Worm (Caenorhabditis elegans): Measurements from ENCODE around the gene gst-6.

The gst-6 gene

DNA sequence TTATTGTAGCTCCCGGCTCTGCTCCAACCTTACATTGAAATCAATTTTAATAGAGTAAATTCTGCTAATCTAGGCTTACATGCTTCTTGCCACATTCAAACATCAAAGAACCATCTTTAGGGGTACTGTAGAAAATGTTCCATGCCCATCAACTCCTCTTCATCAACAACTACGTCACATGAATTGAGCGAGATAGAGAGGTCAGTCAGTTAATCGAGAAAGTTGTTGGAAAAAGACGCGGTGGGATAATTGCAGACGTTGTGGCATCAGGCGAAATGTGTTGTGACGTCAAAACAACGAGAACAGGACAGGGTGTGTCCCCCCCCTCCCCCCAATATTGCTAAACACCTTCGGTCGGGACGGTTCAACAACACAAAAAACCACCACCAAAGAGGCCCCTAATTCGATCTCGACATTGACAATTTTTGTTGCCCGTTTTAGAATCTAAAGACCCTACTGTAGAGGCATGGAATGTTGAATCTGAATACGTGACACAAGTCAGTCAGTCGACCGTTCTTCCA is 38.9 kb downstream of the gst-6 start:
- peak; percentile 22 for TF ChIP-seq nhr-20 (tag; optimal IDR thresholded peaks at IDR 0.05)
- peak in 1 of 2 experiments; percentile 15 for TF ChIP-seq lin-35 (GFP tag; optimal IDR thresholded peaks at IDR 0.05)
- TF ChIP-seq unc-30 (tag; optimal IDR thresholded peaks at IDR 0.05) = no peak
- TF ChIP-seq nhr-77 (tag; optimal IDR thresholded peaks at IDR 0.05) = no peak
- no peak for TF ChIP-seq lin-39 (tag; optimal IDR thresholded peaks at IDR 0.05)
- TF ChIP-seq mab-9 (GFP tag; IDR thresholded peaks at IDR 0.05) = no peak
- TF ChIP-seq nhr-85 (tag) = peak; percentile 93
- TF ChIP-seq elt-2 (tag; optimal IDR thresholded peaks at IDR 0.05) = no peak
- peak; percentile 52 for TF ChIP-seq blmp-1 (tag; optimal IDR thresholded peaks at IDR 0.05)
- peak; percentile 47 for TF ChIP-seq lin-14 (GFP tag; optimal IDR thresholded peaks at IDR 0.05)
- no peak for TF ChIP-seq efl-1 (optimal IDR thresholded peaks at IDR 0.05)
- peak in 1 of 2 experiments; percentile 81 for TF ChIP-seq efl-1 (GFP tag; optimal IDR thresholded peaks at IDR 0.05 in 1 of 2)
- TF ChIP-seq mef-2 (tag; optimal IDR thresholded peaks at IDR 0.05) = no peak
- no peak for TF ChIP-seq ets-5 (GFP tag; IDR thresholded peaks at IDR 0.05)
- TF ChIP-seq sup-37 (GFP tag; optimal IDR thresholded peaks at IDR 0.05) = no peak
- TF ChIP-seq fos-1 (tag; optimal IDR thresholded peaks at IDR 0.05) = no peak
- peak; percentile 10 for TF ChIP-seq tbx-2 (tag; optimal IDR thresholded peaks at IDR 0.05)
- TF ChIP-seq elt-3 (tag; optimal IDR thresholded peaks at IDR 0.05) = peak in 1 of 6 experiments; percentile 26
- peak; percentile 11 for TF ChIP-seq unc-130 (tag; optimal IDR thresholded peaks at IDR 0.05)
- no peak for TF ChIP-seq hlh-4 (tag; optimal IDR thresholded peaks at IDR 0.05)
- no peak for TF ChIP-seq aha-1 (tag; optimal IDR thresholded peaks at IDR 0.05)
- TF ChIP-seq ceh-82 (tag; optimal IDR thresholded peaks at IDR 0.05) = no peak
- peak; percentile 40 for TF ChIP-seq grh-1 (GFP tag; IDR thresholded peaks at IDR 0.05)
- no peak for TF ChIP-seq C34B4.2 (tag; optimal IDR thresholded peaks at IDR 0.05)
- no peak for TF ChIP-seq vab-15 (tag; optimal IDR thresholded peaks at IDR 0.05)
- TF ChIP-seq unc-62 (GFP tag; optimal IDR thresholded peaks at IDR 0.05) = no peak
- no peak for TF ChIP-seq nhr-28 (tag; optimal IDR thresholded peaks at IDR 0.05)
- no peak for TF ChIP-seq dpl-1 (GFP tag; optimal IDR thresholded peaks at IDR 0.05)

DNA sequence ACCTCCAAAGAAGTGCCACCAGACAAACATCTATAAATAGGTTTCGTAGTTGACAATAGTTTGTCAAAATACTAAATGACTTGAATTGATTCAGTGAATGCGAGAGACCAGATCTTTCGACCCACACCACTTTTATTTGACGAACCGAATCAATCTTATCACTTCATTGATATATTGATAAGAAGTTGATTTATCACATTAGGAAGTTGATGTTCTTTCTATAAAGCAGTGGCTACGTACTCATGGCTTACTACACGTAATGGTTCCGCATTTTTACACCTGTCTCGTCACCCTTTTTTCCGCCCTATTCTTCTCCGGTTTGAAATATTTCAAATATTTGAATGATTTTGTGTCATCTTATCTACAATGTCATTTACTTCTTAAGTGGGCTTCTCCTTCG is 40.9 kb downstream of the gst-6 start:
- no peak for TF ChIP-seq unc-98 (GFP tag; IDR thresholded peaks at IDR 0.05)
- no peak for TF ChIP-seq ceh-90 (tag; optimal IDR thresholded peaks at IDR 0.05)
- TF ChIP-seq lsy-2 (tag; optimal IDR thresholded peaks at IDR 0.05) = no peak
- no peak for TF ChIP-seq pag-3 (tag; optimal IDR thresholded peaks at IDR 0.05; ENCODE audit: borderline replicate concordance, insufficient read depth)
- TF ChIP-seq nhr-90 (tag; optimal IDR thresholded peaks at IDR 0.05; ENCODE audit: poor library complexity) = no peak
- no peak for TF ChIP-seq efl-1 (optimal IDR thresholded peaks at IDR 0.05)
- no peak for TF ChIP-seq efl-1 (GFP tag; optimal IDR thresholded peaks at IDR 0.05 in 1 of 2)
- TF ChIP-seq blmp-1 (tag; optimal IDR thresholded peaks at IDR 0.05) = no peak
- TF ChIP-seq ces-1 (GFP tag; optimal IDR thresholded peaks at IDR 0.05) = no peak
- no peak for TF ChIP-seq nhr-12 (tag; optimal IDR thresholded peaks at IDR 0.05)
- TF ChIP-seq elt-3 (tag; optimal IDR thresholded peaks at IDR 0.05) = peak in 1 of 6 experiments; percentile 11
- TF ChIP-seq mef-2 (tag; optimal IDR thresholded peaks at IDR 0.05) = no peak
- no peak for TF ChIP-seq nhr-19 (GFP tag; conservative IDR thresholded peaks at IDR 0.05)
- no peak for TF ChIP-seq mdl-1 (tag; optimal IDR thresholded peaks at IDR 0.05)
- TF ChIP-seq elt-2 (tag; optimal IDR thresholded peaks at IDR 0.05) = peak; percentile 50
- TF ChIP-seq nhr-28 (tag; optimal IDR thresholded peaks at IDR 0.05) = no peak

ce11 chrII:4924729-4925128 is 45.0 kb downstream of the gst-6 start:
- TF ChIP-seq lin-14 (GFP tag; optimal IDR thresholded peaks at IDR 0.05) (no peak), xbp-1 (tag; optimal IDR thresholded peaks at IDR 0.05) (no peak), tbx-2 (tag; optimal IDR thresholded peaks at IDR 0.05) (no peak), fkh-8 (tag; optimal IDR thresholded peaks at IDR 0.05) (no peak), ceh-90 (tag; optimal IDR thresholded peaks at IDR 0.05) (no peak), sptf-1 (tag; optimal IDR thresholded peaks at IDR 0.05) (no peak), unc-62 (GFP tag; optimal IDR thresholded peaks at IDR 0.05) (no peak), alr-1 (tag; optimal IDR thresholded peaks at IDR 0.05; ENCODE audit: borderline replicate concordance) (no peak), dsc-1 (tag; optimal IDR thresholded peaks at IDR 0.05) (no peak), nhr-85 (tag) (no peak), ceh-63 (GFP tag; optimal IDR thresholded peaks at IDR 0.05) (no peak), nhr-77 (tag; optimal IDR thresholded peaks at IDR 0.05) (no peak), elt-2 (tag; optimal IDR thresholded peaks at IDR 0.05) (no peak), aha-1 (tag; optimal IDR thresholded peaks at IDR 0.05) (no peak), isw-1 (GFP tag; IDR thresholded peaks at IDR 0.05) (no peak), nhr-12 (tag; optimal IDR thresholded peaks at IDR 0.05) (no peak)
